Fruit fly (Drosophila melanogaster): ENCODE measurements around the gene CG42577.
A peak's percentile ranks its signal among the peaks of the same experiment; 100 is the strongest.

The CG42577 gene

DNA sequence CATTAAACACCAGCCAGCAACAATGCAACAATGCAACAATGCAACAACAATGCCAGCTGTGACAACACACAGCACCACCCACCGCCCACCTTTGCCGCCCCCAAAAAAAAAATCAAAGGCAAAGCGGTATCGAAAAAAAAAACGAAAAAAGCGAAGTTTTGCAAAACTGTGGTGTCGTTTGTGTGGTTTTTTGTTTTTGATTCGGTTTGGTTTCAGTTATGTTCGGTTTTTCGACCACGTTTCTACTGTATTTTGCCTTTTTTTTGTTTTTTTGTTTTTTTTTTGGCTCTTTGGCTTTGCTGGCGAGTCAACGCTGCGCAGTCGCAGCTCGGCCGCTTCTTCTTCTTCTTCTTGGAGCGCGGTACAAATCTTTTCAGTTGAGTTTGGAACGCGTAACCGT, 14.8 kb upstream of the CG42577 start, which contains the start of gene Peritrophin-A (continued):
- TF ChIP-seq Lpt (GFP tag; optimal IDR thresholded peaks at IDR 0.05) (peak; percentile 27), pdm3 (GFP tag; optimal IDR thresholded peaks at IDR 0.05) (peak; percentile 29), CG6276 (GFP tag; optimal IDR thresholded peaks at IDR 0.05) (peak; percentile 82), CG8119 (GFP tag; IDR thresholded peaks at IDR 0.05) (peak; percentile 78)

- TF ChIP-seq Smox (GFP tag; optimal IDR thresholded peaks at IDR 0.05) (no peak), CG34406 (GFP tag; optimal IDR thresholded peaks at IDR 0.05) (no peak), pdm3 (GFP tag; optimal IDR thresholded peaks at IDR 0.05) (no peak), svp (GFP tag) (no peak), cyc (GFP tag; optimal IDR thresholded peaks at IDR 0.05) (no peak), Eip75B (GFP tag; optimal IDR thresholded peaks at IDR 0.05) (no peak), eg (GFP tag; IDR thresholded peaks at IDR 0.05) (no peak), CG6163 (GFP tag; IDR thresholded peaks at IDR 0.05) (no peak), Ets21C (GFP tag; optimal IDR thresholded peaks at IDR 0.05) (no peak), Hr39 (GFP tag; optimal IDR thresholded peaks at IDR 0.05) (no peak), CG8119 (GFP tag; IDR thresholded peaks at IDR 0.05) (no peak), Eip93F (GFP tag; optimal IDR thresholded peaks at IDR 0.05) (no peak), CG10669 (GFP tag; optimal IDR thresholded peaks at IDR 0.05) (no peak)
Measured at dm6 chrX:20245218-20245863, 13.7 kb upstream of the CG42577 start.

- TF ChIP-seq fd85E (GFP tag; optimal IDR thresholded peaks at IDR 0.05) (no peak), CG11902 (GFP tag; optimal IDR thresholded peaks at IDR 0.05) (peak; percentile 4), CG15336 (GFP tag; IDR thresholded peaks at IDR 0.05) (0 out of 2 replicates have a peak, but pooled peaks have one; percentile 28), Blimp-1 (GFP tag; optimal IDR thresholded peaks at IDR 0.05) (no peak), dsx (GFP tag; optimal IDR thresholded peaks at IDR 0.05; ENCODE audit: poor library complexity, severe bottlenecking) (no peak), Eip75B (GFP tag; optimal IDR thresholded peaks at IDR 0.05) (peak; percentile 11), CG10631 (GFP tag; optimal IDR thresholded peaks at IDR 0.05) (peak; percentile 25), CG9139 (GFP tag; optimal IDR thresholded peaks at IDR 0.05) (no peak), CG11294 (GFP tag; IDR thresholded peaks at IDR 0.05) (no peak), eg (GFP tag; IDR thresholded peaks at IDR 0.05) (peak; percentile 59; the same call in 2 of the 3 replicates), net (GFP tag; optimal IDR thresholded peaks at IDR 0.05) (no peak), acj6 (GFP tag; optimal IDR thresholded peaks at IDR 0.05) (peak; percentile 31), fkh (GFP tag; optimal IDR thresholded peaks at IDR 0.05) (no peak), CG8319 (GFP tag; optimal IDR thresholded peaks at IDR 0.05) (peak; percentile 12), dac (GFP tag; optimal IDR thresholded peaks at IDR 0.05) (no peak), spab (GFP tag; optimal IDR thresholded peaks at IDR 0.05) (no peak), CG1621 (tag; optimal IDR thresholded peaks at IDR 0.05) (no peak), Ets96B (tag; optimal IDR thresholded peaks at IDR 0.05) (no peak), Met (GFP tag; optimal IDR thresholded peaks at IDR 0.05) (no peak), Sox15 (GFP tag; optimal IDR thresholded peaks at IDR 0.05) (no peak), Gug (GFP tag; IDR thresholded peaks at IDR 0.05) (no peak), Sox102F (GFP tag; optimal IDR thresholded peaks at IDR 0.05) (no peak), topi (GFP tag; optimal IDR thresholded peaks at IDR 0.05) (peak; percentile 13), lz (GFP tag; optimal IDR thresholded peaks at IDR 0.05) (peak; percentile 28), salr (GFP tag; optimal IDR thresholded peaks at IDR 0.05) (no peak), achi (GFP tag; optimal IDR thresholded peaks at IDR 0.05) (peak; percentile 32), OdsH (GFP tag; optimal IDR thresholded peaks at IDR 0.05) (peak; percentile 41), ss (GFP tag; optimal IDR thresholded peaks at IDR 0.05) (no peak), CG6276 (GFP tag; optimal IDR thresholded peaks at IDR 0.05) (no peak), Eip93F (GFP tag; optimal IDR thresholded peaks at IDR 0.05) (no peak), CG8632 (GFP tag; optimal IDR thresholded peaks at IDR 0.05) (no peak), pdm3 (GFP tag; optimal IDR thresholded peaks at IDR 0.05) (peak; percentile 19), Hr4 (GFP tag; optimal IDR thresholded peaks at IDR 0.05) (peak; percentile 20), CG6854 (GFP tag; optimal IDR thresholded peaks at IDR 0.05) (no peak), CG3032 (tag; optimal IDR thresholded peaks at IDR 0.05) (peak; percentile 27), CG6163 (GFP tag; IDR thresholded peaks at IDR 0.05) (peak; percentile 69), CG3919 (GFP tag; optimal IDR thresholded peaks at IDR 0.05) (peak; percentile 55), CG31627 (GFP tag; optimal IDR thresholded peaks at IDR 0.05) (peak; percentile 22)
Measured at dm6 chrX:20247710-20248109, 11.3 kb upstream of the CG42577 start.
